Fruit fly (Drosophila melanogaster) whole organism, prepupa: ENCODE results near the gene CG33124.

ENCODE experiments used
- Blimp-1 ChIP-seq: fragments of 200-800 bp; sonication (Bioruptor generic); optimal IDR thresholded peaks from 3 replicates; lab custom pipeline; 2017; ENCODE audit warnings: missing biosample characterization, missing genetic modification characterization, mild to moderate bottlenecking, moderate library complexity, missing genetic modification reagents
- CG10631 ChIP-seq: fragments of 200-800 bp; sonication (Bioruptor generic); optimal IDR thresholded peaks from 2 replicates; lab custom pipeline; 2016; ENCODE audit warnings: missing biosample characterization, missing genetic modification characterization
- CG10669 ChIP-seq: fragments of 200-800 bp; sonication (Bioruptor generic); optimal IDR thresholded peaks from 3 replicates; lab custom pipeline; 2018; ENCODE audit warnings: missing biosample characterization, mild to moderate bottlenecking, missing genetic modification characterization, moderate library complexity
- CG11902 ChIP-seq: fragments of 200-800 bp; sonication (Bioruptor generic); optimal IDR thresholded peaks from 3 replicates; lab custom pipeline; 2016; ENCODE audit warnings: missing biosample characterization, missing genetic modification characterization
- CG1621 ChIP-seq: fragments of 200-800 bp; sonication (Bioruptor generic); optimal IDR thresholded peaks from 3 replicates; lab custom pipeline; 2018; ENCODE audit warnings: missing biosample characterization, mild to moderate bottlenecking, missing genetic modification characterization
- CG31627 ChIP-seq: fragments of 200-800 bp; sonication (Bioruptor generic); optimal IDR thresholded peaks from 3 replicates; lab custom pipeline; 2016; ENCODE audit warnings: missing biosample characterization, missing genetic modification characterization
- CG34406 ChIP-seq: fragments of 200-800 bp; sonication (Bioruptor generic); optimal IDR thresholded peaks from 3 replicates; lab custom pipeline; 2016; ENCODE audit warnings: missing biosample characterization, missing genetic modification characterization
- CG3919 ChIP-seq: fragments of 200-800 bp; sonication (Bioruptor generic); optimal IDR thresholded peaks from 3 replicates; lab custom pipeline; 2016; ENCODE audit warnings: missing biosample characterization, missing genetic modification characterization
- CG4318 ChIP-seq: fragments of 200-800 bp; sonication (Bioruptor generic); optimal IDR thresholded peaks from 3 replicates; lab custom pipeline; 2017; ENCODE audit warnings: missing biosample characterization, mild to moderate bottlenecking, missing genetic modification characterization
- CG6163 ChIP-seq: fragments of 200-800 bp; sonication (Bioruptor generic); IDR thresholded peaks from 3 replicates; pipeline ENCODE4 v1.3.6; 2022; ENCODE audit warnings: missing biosample characterization, missing genetic modification characterization
- CG6276 ChIP-seq: fragments of 200-800 bp; sonication (Bioruptor generic); optimal IDR thresholded peaks from 2 replicates; lab custom pipeline; 2017; ENCODE audit warnings: missing biosample characterization, mild to moderate bottlenecking, missing genetic modification characterization
- CG6792 ChIP-seq: fragments of 200-800 bp; sonication (Bioruptor generic); optimal IDR thresholded peaks from 3 replicates; lab custom pipeline; 2016; ENCODE audit warnings: missing biosample characterization, missing genetic modification characterization
- CG6854 ChIP-seq: fragments of 200-800 bp; sonication (Bioruptor generic); optimal IDR thresholded peaks from 2 replicates; lab custom pipeline; 2017; ENCODE audit warnings: missing biosample characterization, mild to moderate bottlenecking, missing genetic modification characterization
- CG7368 ChIP-seq: fragments of 200-800 bp; sonication (Bioruptor generic); optimal IDR thresholded peaks from 3 replicates; lab custom pipeline; 2016; ENCODE audit warnings: missing biosample characterization, missing genetic modification characterization
- CG8119 ChIP-seq: fragments of 200-800 bp; sonication (Bioruptor generic); IDR thresholded peaks from 3 replicates; pipeline ENCODE4 v1.3.6; 2022; ENCODE audit warnings: missing biosample characterization, missing genetic modification characterization
- CG8319 ChIP-seq: fragments of 200-800 bp; sonication (Bioruptor generic); optimal IDR thresholded peaks from 3 replicates; lab custom pipeline; 2016; ENCODE audit warnings: missing biosample characterization, missing genetic modification characterization
- CG8632 ChIP-seq: fragments of 200-800 bp; sonication (Bioruptor generic); optimal IDR thresholded peaks from 3 replicates; lab custom pipeline; 2016; ENCODE audit warnings: missing biosample characterization, missing genetic modification characterization
- Eip75B ChIP-seq: fragments of 200-800 bp; sonication (Bioruptor generic); optimal IDR thresholded peaks from 3 replicates; lab custom pipeline; 2016; ENCODE audit warnings: missing biosample characterization, missing genetic modification characterization
- Eip78C ChIP-seq: fragments of 200-800 bp; sonication (Bioruptor generic); peaks from one replicate; lab custom pipeline; 2016; ENCODE audit warnings: missing biosample characterization, missing genetic modification characterization
- Eip93F ChIP-seq: fragments of 200-800 bp; sonication (Bioruptor generic); optimal IDR thresholded peaks from 2 replicates; lab custom pipeline; 2016; ENCODE audit warnings: missing biosample characterization, mild to moderate bottlenecking, missing genetic modification characterization
- Ets21C ChIP-seq: fragments of 200-800 bp; sonication (Bioruptor generic); optimal IDR thresholded peaks from 3 replicates; lab custom pipeline; 2016; ENCODE audit warnings: missing biosample characterization, missing genetic modification characterization
- Gug ChIP-seq: fragments of 200-800 bp; sonication (Bioruptor generic); IDR thresholded peaks from 2 replicates; pipeline ENCODE4 v1.3.6; 2022; ENCODE audit warnings: missing biosample characterization, missing genetic modification characterization
- Hr38 ChIP-seq: sonication (Bioruptor generic); optimal IDR thresholded peaks from 2 replicates; lab custom pipeline; 2016; ENCODE audit warnings: missing biosample characterization, missing genetic modification characterization
- Hr39 ChIP-seq: fragments of 200-800 bp; sonication (Bioruptor generic); optimal IDR thresholded peaks from 2 replicates; lab custom pipeline; 2016; ENCODE audit warnings: missing biosample characterization, missing genetic modification characterization
- Hr4 ChIP-seq: fragments of 200-800 bp; sonication (Bioruptor generic); optimal IDR thresholded peaks from 3 replicates; lab custom pipeline; 2016; ENCODE audit warnings: missing biosample characterization, missing genetic modification characterization
- Lpt ChIP-seq: fragments of 200-800 bp; sonication (Bioruptor generic); optimal IDR thresholded peaks from 3 replicates; lab custom pipeline; 2016; ENCODE audit warnings: missing biosample characterization, missing genetic modification characterization
- Smox ChIP-seq: fragments of 200-800 bp; sonication (Bioruptor generic); optimal IDR thresholded peaks from 3 replicates; lab custom pipeline; 2016; ENCODE audit warnings: missing biosample characterization, missing genetic modification characterization
- Sox102F ChIP-seq: fragments of 200-800 bp; sonication (Bioruptor generic); optimal IDR thresholded peaks from 2 replicates; lab custom pipeline; 2016; ENCODE audit warnings: missing biosample characterization, mild to moderate bottlenecking, missing genetic modification characterization
- Sox14 ChIP-seq: fragments of 200-800 bp; sonication (Bioruptor generic); optimal IDR thresholded peaks from 3 replicates; lab custom pipeline; 2016; ENCODE audit warnings: missing biosample characterization, missing genetic modification characterization
- Sox15 ChIP-seq: fragments of 200-800 bp; sonication (Bioruptor generic); optimal IDR thresholded peaks from 3 replicates; lab custom pipeline; 2016; ENCODE audit warnings: missing biosample characterization, missing genetic modification characterization
- achi ChIP-seq: fragments of 200-800 bp; sonication (Bioruptor generic); optimal IDR thresholded peaks from 3 replicates; lab custom pipeline; 2016; ENCODE audit warnings: missing biosample characterization, missing genetic modification characterization
- acj6 ChIP-seq: fragments of 200-800 bp; sonication (Bioruptor generic); optimal IDR thresholded peaks from 3 replicates; lab custom pipeline; 2016; ENCODE audit warnings: missing biosample characterization, missing genetic modification characterization
- cyc ChIP-seq: fragments of 200-800 bp; sonication (Bioruptor generic); optimal IDR thresholded peaks from 3 replicates; lab custom pipeline; 2016; ENCODE audit warnings: missing biosample characterization, missing genetic modification characterization
- dac ChIP-seq: fragments of 200-800 bp; sonication (Bioruptor generic); optimal IDR thresholded peaks from 2 replicates; lab custom pipeline; 2017; ENCODE audit warnings: missing biosample characterization, mild to moderate bottlenecking, missing genetic modification characterization
- dsx ChIP-seq: fragments of 200-800 bp; optimal IDR thresholded peaks from 3 replicates; lab custom pipeline; 2019; ENCODE audit warnings: missing biosample characterization, mild to moderate bottlenecking, missing genetic modification characterization, moderate library complexity; ENCODE audit not compliant: poor library complexity, severe bottlenecking
- esn ChIP-seq: fragments of 200-800 bp; sonication (Bioruptor generic); optimal IDR thresholded peaks from 2 replicates; lab custom pipeline; 2016; ENCODE audit warnings: missing biosample characterization, mild to moderate bottlenecking, missing genetic modification characterization, moderate library complexity
- fd59A ChIP-seq: fragments of 200-800 bp; sonication (Bioruptor generic); optimal IDR thresholded peaks from 2 replicates; lab custom pipeline; 2017; ENCODE audit warnings: missing biosample characterization, mild to moderate bottlenecking, missing genetic modification characterization, missing genetic modification reagents
- fkh ChIP-seq: fragments of 200-800 bp; sonication (Bioruptor generic); optimal IDR thresholded peaks from 3 replicates; lab custom pipeline; 2017; ENCODE audit warnings: missing biosample characterization, mild to moderate bottlenecking, missing genetic modification characterization, moderate library complexity
- lz ChIP-seq: fragments of 200-800 bp; sonication (Bioruptor generic); optimal IDR thresholded peaks from 3 replicates; lab custom pipeline; 2016; ENCODE audit warnings: missing biosample characterization, missing genetic modification characterization
- net ChIP-seq: fragments of 200-800 bp; sonication (Bioruptor generic); optimal IDR thresholded peaks from 3 replicates; lab custom pipeline; 2016; ENCODE audit warnings: missing biosample characterization, missing genetic modification characterization
- pdm3 ChIP-seq: fragments of 200-800 bp; sonication (Bioruptor generic); optimal IDR thresholded peaks from 3 replicates; lab custom pipeline; 2016; ENCODE audit warnings: missing biosample characterization, missing genetic modification characterization
- salr ChIP-seq, 2 experiments: fragments of 200-800 bp; sonication (Bioruptor generic); optimal IDR thresholded peaks; 3 replicates each; lab custom pipeline; 2016 to 2018; ENCODE audit warnings: missing biosample characterization in 2 of 2, missing genetic modification characterization in 2 of 2, mild to moderate bottlenecking in 1 of 2
- spab ChIP-seq: fragments of 200-800 bp; sonication (Bioruptor generic); optimal IDR thresholded peaks from 2 replicates; lab custom pipeline; 2017; ENCODE audit warnings: missing biosample characterization, mild to moderate bottlenecking, missing genetic modification characterization, missing genetic modification reagents
- ss ChIP-seq, 2 experiments: fragments of 200-800 bp; sonication (Bioruptor generic); optimal IDR thresholded peaks; 2 replicates in 1 of 2; 3 replicates in 1 of 2; lab custom pipeline; 2017 to 2018; ENCODE audit warnings: mild to moderate bottlenecking in 2 of 2, missing biosample characterization in 2 of 2, missing genetic modification characterization in 2 of 2, moderate library complexity in 1 of 2
- svp ChIP-seq: fragments of 200-800 bp; sonication (Bioruptor generic); peaks from one replicate; lab custom pipeline; 2016; ENCODE audit warnings: missing biosample characterization, missing genetic modification characterization
- topi ChIP-seq: fragments of 200-800 bp; sonication (Bioruptor generic); optimal IDR thresholded peaks from 3 replicates; lab custom pipeline; 2016; ENCODE audit warnings: missing biosample characterization, missing genetic modification characterization

CG33124 gene

DNA sequence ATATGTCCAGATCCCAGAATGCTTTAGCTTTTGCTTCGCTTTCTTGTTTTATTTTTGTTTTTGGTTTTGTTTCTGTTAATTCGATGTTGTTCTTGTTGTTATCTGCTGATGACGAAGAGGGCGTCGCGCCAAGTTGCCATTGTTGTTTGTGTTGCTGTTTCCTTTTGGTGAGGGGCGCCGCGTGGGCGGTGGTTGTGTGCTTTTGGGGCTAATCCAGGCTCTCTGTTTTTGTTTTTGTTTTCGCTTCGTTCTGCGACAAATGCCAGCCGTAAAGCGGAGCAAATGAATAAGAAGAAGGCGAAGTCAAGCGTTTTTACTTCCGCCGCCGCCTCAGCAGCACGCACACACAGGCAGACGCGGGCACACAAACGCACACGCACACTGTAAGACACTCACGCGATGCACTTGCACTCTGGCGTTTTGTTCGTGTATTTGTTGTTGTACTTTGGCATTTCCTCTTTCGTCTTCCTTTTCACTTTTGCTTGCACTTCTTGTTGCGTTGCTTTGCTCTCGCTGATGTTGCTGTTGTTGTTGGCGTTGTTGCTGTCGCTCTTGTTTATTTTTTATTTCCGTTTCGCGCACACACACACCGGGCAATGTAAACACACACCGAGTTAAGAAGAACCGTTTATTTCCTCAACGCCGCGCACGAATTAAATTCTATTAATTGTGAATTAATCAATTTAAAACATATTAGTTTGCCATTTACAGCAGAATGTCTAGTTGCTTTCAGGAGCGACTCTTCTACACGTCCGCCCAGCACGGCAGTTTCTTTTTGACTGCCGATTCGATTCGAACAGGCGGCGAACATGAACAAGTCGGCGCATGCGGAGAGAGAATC lies 30.7 kb downstream of the CG33124 start, which contains the start of gene aop (continued):
- TF ChIP-seq Ets21C (GFP tag; lab: Kevin White, UChicago) (no peak), esn (GFP tag; lab: Kevin White, UChicago) (peak; percentile 23), CG6163 (peak; percentile 65), Hr39 (GFP tag; lab: Kevin White, UChicago) (no peak), pdm3 (GFP tag; lab: Kevin White, UChicago) (peak; percentile 28), CG10669 (GFP tag; lab: Kevin White, UChicago) (no peak), fd59A (no peak), CG8632 (peak; percentile 25), CG10631 (GFP tag; lab: Kevin White, UChicago) (no peak), Smox (GFP tag; lab: Kevin White, UChicago) (peak; percentile 38), CG8119 (GFP tag; lab: Robert Waterston, UW) (no peak), Eip78C (peak; percentile 68), CG31627 (GFP tag; lab: Kevin White, UChicago) (no peak), Sox14 (peak; percentile 42), salr (GFP tag; optimal IDR thresholded peaks at IDR 0.05; lab: Kevin White, UChicago) (no peak), Sox15 (GFP tag; lab: Kevin White, UChicago) (no peak), Eip75B (GFP tag; lab: Kevin White, UChicago) (peak; percentile 59), lz (peak; percentile 1), CG1621 (tag; lab: Kevin White, UChicago) (peak; percentile 21), achi (GFP tag; lab: Kevin White, UChicago) (no peak), CG8319 (GFP tag; lab: Kevin White, UChicago) (no peak), Sox102F (GFP tag; lab: Kevin White, UChicago) (peak; percentile 75)

DNA sequence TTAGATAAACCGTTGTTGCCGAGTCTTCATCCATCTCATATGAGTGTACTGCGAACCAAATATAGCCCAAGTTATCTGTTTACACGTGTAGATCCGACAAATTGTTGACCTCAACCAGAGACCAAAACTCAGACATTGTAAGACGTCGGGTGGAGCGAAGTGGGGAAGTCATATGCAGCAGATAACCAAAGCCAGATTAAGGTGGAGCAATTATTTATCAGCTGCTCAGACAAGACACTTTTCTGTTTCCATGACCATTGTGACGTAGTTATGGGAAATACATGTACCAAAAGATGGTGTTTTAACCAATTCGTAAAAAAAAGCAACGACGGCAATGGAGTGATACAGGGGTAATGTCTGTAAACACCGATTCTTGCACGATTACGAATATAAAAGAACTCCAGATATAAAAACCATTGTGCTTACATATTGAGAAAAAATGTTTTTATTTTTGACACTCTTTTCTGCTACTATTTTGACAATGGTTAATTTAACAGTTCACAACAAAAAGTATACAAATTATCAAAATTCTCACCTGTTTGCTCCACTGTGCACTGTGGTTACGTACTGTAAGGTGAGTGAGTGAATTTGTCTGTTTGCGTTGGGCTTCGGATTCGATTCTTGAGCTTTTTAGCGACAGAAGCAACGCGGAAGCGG lies 31.5 kb downstream of the CG33124 start:
- TF ChIP-seq dac (GFP tag; lab: Kevin White, UChicago) (no peak), dsx (GFP tag; lab: Kevin White, UChicago) (peak; percentile 35), CG6276 (GFP tag; lab: Kevin White, UChicago) (peak; percentile 22), Hr4 (peak; percentile 60), Hr39 (GFP tag; lab: Kevin White, UChicago) (peak; percentile 86), achi (GFP tag; lab: Kevin White, UChicago) (peak; percentile 70), Hr38 (GFP tag; lab: Kevin White, UChicago) (no peak), Sox14 (peak; percentile 81), CG3919 (GFP tag; lab: Kevin White, UChicago) (peak; percentile 71), CG6792 (GFP tag; lab: Kevin White, UChicago) (peak; percentile 64), Smox (GFP tag; lab: Kevin White, UChicago) (peak; percentile 76), Gug (GFP tag; lab: Robert Waterston, UW) (no peak), spab (GFP tag; lab: Kevin White, UChicago) (peak; percentile 25), fkh (GFP tag; lab: Kevin White, UChicago) (peak; percentile 61), cyc (peak; percentile 72), net (GFP tag; lab: Kevin White, UChicago) (peak; percentile 57), salr (GFP tag; optimal IDR thresholded peaks at IDR 0.05; lab: Kevin White, UChicago) (peak in 1 of 2 experiments; percentile 54), CG10669 (GFP tag; lab: Kevin White, UChicago) (peak; percentile 59), CG10631 (GFP tag; lab: Kevin White, UChicago) (peak; percentile 73), CG4318 (GFP tag; lab: Kevin White, UChicago) (peak; percentile 19), Eip93F (peak; percentile 52), topi (GFP tag; lab: Kevin White, UChicago) (peak; percentile 81), CG7368 (GFP tag; lab: Kevin White, UChicago) (peak; percentile 55), Blimp-1 (no peak), acj6 (GFP tag; lab: Kevin White, UChicago) (peak; percentile 72), Lpt (no peak), ss (GFP tag; optimal IDR thresholded peaks at IDR 0.05; lab: Kevin White, UChicago) (no peak), CG6163 (peak; percentile 50; the same call in 2 of the 3 replicates), CG8319 (GFP tag; lab: Kevin White, UChicago) (peak; percentile 66), CG11902 (GFP tag; lab: Kevin White, UChicago) (peak; percentile 49), svp (peak; percentile 93), Sox15 (GFP tag; lab: Kevin White, UChicago) (peak; percentile 67), CG34406 (GFP tag; lab: Kevin White, UChicago) (peak; percentile 59), CG6854 (GFP tag; lab: Kevin White, UChicago) (no peak), lz (peak; percentile 83)
